Fruit fly (Drosophila melanogaster) whole organism, embryonic: ENCODE results near the gene Pgm1.
A peak's percentile ranks its signal among the peaks of the same experiment; 100 is the strongest.

ENCODE experiments used
- Atf6 ChIP-seq: fragments of 200-800 bp; sonication (Bioruptor generic); IDR thresholded peaks from 2 replicates; pipeline ENCODE4 v1.3.6; 2022; ENCODE audit warnings: missing biosample characterization, missing genetic modification characterization
- B-H2 ChIP-seq: fragments of 200-800 bp; sonication (Bioruptor generic); optimal IDR thresholded peaks from 2 replicates; lab custom pipeline; 2018; ENCODE audit warnings: missing biosample characterization, mild to moderate bottlenecking, missing genetic modification characterization
- BEAF-32 ChIP-seq: fragments of 200-800 bp; sonication (Bioruptor generic); optimal IDR thresholded peaks from 3 replicates; lab custom pipeline; 2017; ENCODE audit warnings: missing biosample characterization, missing genetic modification characterization, mild to moderate bottlenecking, moderate library complexity, missing genetic modification reagents
- CG11696 ChIP-seq: fragments of 200-800 bp; sonication (Bioruptor generic); IDR thresholded peaks from 2 replicates; pipeline ENCODE4 v1.3.6; 2022; ENCODE audit warnings: missing biosample characterization, missing genetic modification characterization
- CG12155 ChIP-seq: fragments of 200-800 bp; sonication (Bioruptor generic); optimal IDR thresholded peaks from 3 replicates; lab custom pipeline; 2016; ENCODE audit warnings: missing biosample characterization, missing genetic modification characterization
- CG13287 ChIP-seq: fragments of 200-800 bp; sonication (Bioruptor generic); IDR thresholded peaks from 2 replicates; pipeline ENCODE4 v1.3.6; 2022; ENCODE audit warnings: missing biosample characterization, missing genetic modification characterization; ENCODE audit not compliant: partially characterized antibody
- CG1602 ChIP-seq: fragments of 200-800 bp; sonication (Bioruptor generic); optimal IDR thresholded peaks from 3 replicates; lab custom pipeline; 2016; ENCODE audit warnings: missing biosample characterization, missing genetic modification characterization
- CG17328 ChIP-seq: fragments of 200-800 bp; sonication (Bioruptor generic); IDR thresholded peaks from 2 replicates; pipeline ENCODE4 v1.3.6; 2022; ENCODE audit warnings: missing biosample characterization, missing genetic modification characterization
- CG1792 ChIP-seq: fragments of 200-800 bp; sonication (Bioruptor generic); optimal IDR thresholded peaks from 2 replicates; lab custom pipeline; 2016; ENCODE audit warnings: missing biosample characterization, missing genetic modification characterization
- CG18476 ChIP-seq: fragments of 200-800 bp; sonication (Bioruptor generic); optimal IDR thresholded peaks from 2 replicates; lab custom pipeline; 2016; ENCODE audit warnings: missing biosample characterization, mild to moderate bottlenecking, missing genetic modification characterization
- CG18619 ChIP-seq: fragments of 200-800 bp; sonication (Bioruptor generic); optimal IDR thresholded peaks from 3 replicates; lab custom pipeline; 2017; ENCODE audit warnings: missing biosample characterization, mild to moderate bottlenecking, missing genetic modification characterization
- CG2129 ChIP-seq: fragments of 200-800 bp; sonication (Bioruptor generic); IDR thresholded peaks from 2 replicates; pipeline ENCODE4 v1.3.6; 2022; ENCODE audit warnings: missing biosample characterization, missing genetic modification characterization; ENCODE audit not compliant: partially characterized antibody
- CG2678 ChIP-seq: fragments of 200-800 bp; sonication (Bioruptor generic); optimal IDR thresholded peaks from 3 replicates; lab custom pipeline; 2019; ENCODE audit warnings: missing biosample characterization, mild to moderate bottlenecking, missing genetic modification characterization, moderate library complexity
- CG2712 ChIP-seq: fragments of 200-800 bp; optimal IDR thresholded peaks from 3 replicates; lab custom pipeline; 2019; ENCODE audit warnings: missing biosample characterization, mild to moderate bottlenecking, missing genetic modification characterization, moderate library complexity
- CG3281 ChIP-seq: fragments of 200-800 bp; sonication (Bioruptor generic); optimal IDR thresholded peaks from 3 replicates; lab custom pipeline; 2017; ENCODE audit warnings: missing biosample characterization, mild to moderate bottlenecking, missing genetic modification characterization
- CG4328 ChIP-seq: fragments of 200-800 bp; sonication (Bioruptor generic); optimal IDR thresholded peaks from 3 replicates; lab custom pipeline; 2017; ENCODE audit warnings: missing biosample characterization, missing genetic modification reagents, missing genetic modification characterization
- CG6654 ChIP-seq: fragments of 200-800 bp; sonication (Bioruptor generic); optimal IDR thresholded peaks from 2 replicates; lab custom pipeline; 2017; ENCODE audit warnings: missing biosample characterization, mild to moderate bottlenecking, missing genetic modification characterization
- CG6683 ChIP-seq: fragments of 200-800 bp; sonication (Bioruptor generic); optimal IDR thresholded peaks from 2 replicates; lab custom pipeline; 2017; ENCODE audit warnings: missing biosample characterization, mild to moderate bottlenecking, missing genetic modification characterization, missing genetic modification reagents
- CG7357 ChIP-seq: fragments of 200-800 bp; sonication (Bioruptor generic); IDR thresholded peaks from 3 replicates; pipeline ENCODE4 v1.3.6; 2022; ENCODE audit warnings: missing biosample characterization, missing genetic modification characterization
- CG8388 ChIP-seq: fragments of 200-800 bp; sonication (Bioruptor generic); optimal IDR thresholded peaks from 2 replicates; lab custom pipeline; 2019; ENCODE audit warnings: missing biosample characterization, mild to moderate bottlenecking, missing genetic modification characterization, moderate library complexity
- Chrac-16 ChIP-seq: fragments of 200-800 bp; sonication (Bioruptor generic); optimal IDR thresholded peaks from 3 replicates; lab custom pipeline; 2016; ENCODE audit warnings: missing biosample characterization, missing genetic modification characterization
- Dbx ChIP-seq: fragments of 200-800 bp; sonication (Bioruptor generic); IDR thresholded peaks from 3 replicates; pipeline ENCODE4 v1.3.6; 2022; ENCODE audit warnings: missing biosample characterization, missing genetic modification characterization
- Dip2 ChIP-seq: fragments of 200-800 bp; sonication (Bioruptor generic); IDR thresholded peaks from 2 replicates; pipeline ENCODE4 v1.3.6; 2022; ENCODE audit warnings: missing biosample characterization, missing genetic modification characterization
- Fer1 ChIP-seq: fragments of 200-800 bp; sonication (Bioruptor generic); optimal IDR thresholded peaks from 2 replicates; lab custom pipeline; 2017; ENCODE audit warnings: missing biosample characterization, mild to moderate bottlenecking, missing genetic modification characterization
- Hand ChIP-seq: fragments of 200-800 bp; sonication (Bioruptor generic); optimal IDR thresholded peaks from 2 replicates; lab custom pipeline; 2017; ENCODE audit warnings: mild to moderate bottlenecking, missing biosample characterization, missing genetic modification reagents, missing genetic modification characterization
- Hr51 ChIP-seq, 2 experiments: fragments of 200-800 bp; sonication (Bioruptor generic); optimal IDR thresholded peaks; 2 replicates in 1 of 2; 3 replicates in 1 of 2; lab custom pipeline; 2016 to 2018; ENCODE audit warnings: missing biosample characterization in 2 of 2, missing genetic modification characterization in 2 of 2, mild to moderate bottlenecking in 1 of 2, moderate library complexity in 1 of 2
- Lhr ChIP-seq: fragments of 200-800 bp; sonication (Bioruptor generic); optimal IDR thresholded peaks from 3 replicates; lab custom pipeline; 2017; ENCODE audit warnings: mild to moderate bottlenecking, missing biosample characterization, missing genetic modification reagents, missing genetic modification characterization
- Lim3 ChIP-seq: fragments of 200-800 bp; sonication (Bioruptor generic); IDR thresholded peaks from 2 replicates; pipeline ENCODE4 v1.3.6; 2022; ENCODE audit warnings: missing biosample characterization, missing genetic modification characterization
- MESR4 ChIP-seq: fragments of 200-800 bp; sonication (Bioruptor generic); optimal IDR thresholded peaks from 2 replicates; lab custom pipeline; 2018; ENCODE audit warnings: missing biosample characterization, mild to moderate bottlenecking, missing genetic modification characterization, moderate library complexity
- Mrtf ChIP-seq: fragments of 200-800 bp; sonication (Bioruptor generic); IDR thresholded peaks from 3 replicates; pipeline ENCODE4 v1.3.6; 2022; ENCODE audit warnings: missing biosample characterization, missing genetic modification characterization
- NC2α ChIP-seq: fragments of 200-800 bp; sonication (Bioruptor generic); optimal IDR thresholded peaks from 2 replicates; lab custom pipeline; 2016; ENCODE audit warnings: missing biosample characterization, missing genetic modification characterization
- Ptx1 ChIP-seq: fragments of 200-800 bp; sonication (Bioruptor generic); IDR thresholded peaks from 2 replicates; pipeline ENCODE4 v1.3.6; 2022; ENCODE audit warnings: missing biosample characterization, missing genetic modification characterization
- Sox102F ChIP-seq: fragments of 200-800 bp; sonication (Bioruptor generic); optimal IDR thresholded peaks from 2 replicates; lab custom pipeline; 2018; ENCODE audit warnings: missing biosample characterization, mild to moderate bottlenecking, missing genetic modification characterization, moderate library complexity
- YL-1 ChIP-seq: fragments of 200-800 bp; sonication (Bioruptor generic); optimal IDR thresholded peaks from 3 replicates; lab custom pipeline; 2017; ENCODE audit warnings: missing biosample characterization, mild to moderate bottlenecking, missing genetic modification characterization
- ap ChIP-seq: fragments of 200-800 bp; sonication (Bioruptor generic); IDR thresholded peaks from 2 replicates; pipeline ENCODE4 v1.3.6; 2022; ENCODE audit warnings: missing biosample characterization, missing genetic modification characterization
- ase ChIP-seq: fragments of 200-800 bp; sonication (Bioruptor generic); IDR thresholded peaks from 3 replicates; pipeline ENCODE4 v1.3.6; 2022; ENCODE audit warnings: missing biosample characterization, missing genetic modification characterization
- crp ChIP-seq, 2 experiments: fragments of 200-800 bp; sonication (Bioruptor generic); optimal IDR thresholded peaks; 2 replicates in 1 of 2; 3 replicates in 1 of 2; lab custom pipeline; 2017; ENCODE audit warnings: missing biosample characterization in 2 of 2, missing genetic modification characterization in 2 of 2, mild to moderate bottlenecking in 1 of 2, moderate library complexity in 1 of 2
- fd96Cb ChIP-seq: fragments of 200-800 bp; sonication (Bioruptor generic); optimal IDR thresholded peaks from 2 replicates; lab custom pipeline; 2018; ENCODE audit warnings: missing biosample characterization, mild to moderate bottlenecking, missing genetic modification characterization, moderate library complexity
- fu2 ChIP-seq: fragments of 200-800 bp; sonication (Bioruptor generic); optimal IDR thresholded peaks from 2 replicates; lab custom pipeline; 2016; ENCODE audit warnings: missing biosample characterization, missing genetic modification characterization
- gsb-n ChIP-seq: fragments of 200-800 bp; sonication (Bioruptor generic); optimal IDR thresholded peaks from 3 replicates; lab custom pipeline; 2018; ENCODE audit warnings: missing biosample characterization, mild to moderate bottlenecking, missing genetic modification characterization
- klu ChIP-seq: fragments of 200-800 bp; sonication (Bioruptor generic); IDR thresholded peaks from 2 replicates; pipeline ENCODE4 v1.3.6; 2022; ENCODE audit warnings: missing biosample characterization, missing genetic modification characterization
- lov ChIP-seq, 2 experiments: fragments of 200-800 bp in 1 of 2; fragments of >200 bp in 1 of 2; sonication (Bioruptor generic) in 1 of 2; IDR thresholded peaks in 1 of 2; optimal IDR thresholded peaks in 1 of 2; 2 replicates in 1 of 2; 3 replicates in 1 of 2; pipeline versions ENCODE4 v1.3.6 to Lab custom; 2017 to 2022; ENCODE audit warnings: missing biosample characterization in 1 of 2, missing genetic modification characterization in 1 of 2
- pan ChIP-seq, 4 experiments: fragments of >200 bp in 3 of 4; fragments of 200-800 bp in 1 of 4; sonication (Bioruptor generic) in 1 of 4; optimal IDR thresholded peaks in 3 of 4; IDR thresholded peaks in 1 of 4; 2 replicates each; pipeline versions ENCODE4 v1.3.6 to Lab custom; 2017 to 2022; ENCODE audit warnings: missing biosample characterization in 2 of 4, missing genetic modification characterization in 2 of 4, mixed read lengths in 1 of 4
- sd ChIP-seq: fragments of 200-800 bp; sonication (Bioruptor generic); optimal IDR thresholded peaks from 3 replicates; lab custom pipeline; 2018; ENCODE audit warnings: missing biosample characterization, mild to moderate bottlenecking, missing genetic modification characterization, moderate library complexity
- usp ChIP-seq: fragments of >200 bp; optimal IDR thresholded peaks from 2 replicates; lab custom pipeline; 2017; ENCODE audit warnings: missing biosample characterization, missing genetic modification characterization
- wdn ChIP-seq: fragments of 200-800 bp; sonication (Bioruptor generic); IDR thresholded peaks from 2 replicates; pipeline ENCODE4 v1.3.6; 2022; ENCODE audit warnings: missing biosample characterization, missing genetic modification characterization
- z ChIP-seq: fragments of 200-800 bp; sonication (Bioruptor generic); IDR thresholded peaks from 3 replicates; pipeline ENCODE4 v1.3.6; 2022; ENCODE audit warnings: missing biosample characterization, missing genetic modification characterization

The Pgm1 gene

dm6 chr3L:16113607-16114337 is 14.6 kb downstream of the Pgm1 start (continued):
- peak; percentile 73 for TF ChIP-seq CG8388 (GFP tag; lab: Kevin White, UChicago)
- peak; percentile 55; the same call in 1 of the 2 replicates for TF ChIP-seq klu
- TF ChIP-seq crp (GFP tag; optimal IDR thresholded peaks at IDR 0.05; lab: Kevin White, UChicago) = peak in 1 of 2 experiments; percentile 32
- peak; percentile 74 for TF ChIP-seq CG1602 (GFP tag; lab: Kevin White, UChicago)
- peak; percentile 82 for TF ChIP-seq CG17328 (GFP tag; lab: Robert Waterston, UW)
- TF ChIP-seq Dbx (GFP tag; lab: Robert Waterston, UW) = peak; percentile 89
- no peak for TF ChIP-seq wdn
- TF ChIP-seq NC2α (GFP tag; lab: Kevin White, UChicago) = peak; percentile 37
- TF ChIP-seq Mrtf (GFP tag; lab: Robert Waterston, UW) = peak; percentile 61; the same call in 1 of the 3 replicates
- TF ChIP-seq CG6683 = peak; percentile 76
- TF ChIP-seq Atf6 (GFP tag; lab: Robert Waterston, UW) = peak; percentile 85
- no peak for TF ChIP-seq sd (tag; lab: Kevin White, UChicago)
- peak; percentile 83 for TF ChIP-seq B-H2 (GFP tag; lab: Kevin White, UChicago)
- no peak for TF ChIP-seq CG6654 (GFP tag; lab: Kevin White, UChicago)
- peak; percentile 86 for TF ChIP-seq CG1792
- peak; percentile 82 for TF ChIP-seq CG18619 (GFP tag; lab: Kevin White, UChicago)
- TF ChIP-seq Sox102F (GFP tag; lab: Kevin White, UChicago) = no peak
- TF ChIP-seq fu2 (GFP tag; lab: Kevin White, UChicago) = peak; percentile 82
- TF ChIP-seq gsb-n (tag; lab: Kevin White, UChicago) = no peak
- TF ChIP-seq ap (GFP tag; lab: Robert Waterston, UW) = peak; percentile 57
- TF ChIP-seq CG2712 (tag; lab: Kevin White, UChicago) = peak; percentile 84
- TF ChIP-seq fd96Cb (tag; lab: Kevin White, UChicago) = peak; percentile 69
- peak; percentile 87 for TF ChIP-seq BEAF-32 (GFP tag; lab: Kevin White, UChicago)
- peak; percentile 61 for TF ChIP-seq Lhr (GFP tag; lab: Kevin White, UChicago)
- TF ChIP-seq CG2129 = peak; percentile 38; the same call in 1 of the 2 replicates
- TF ChIP-seq CG12155 (GFP tag; lab: Kevin White, UChicago) = peak; percentile 80
- peak; percentile 87 for TF ChIP-seq CG3281 (GFP tag; lab: Kevin White, UChicago)
- TF ChIP-seq CG18476 (GFP tag; lab: Kevin White, UChicago) = peak; percentile 72
- peak; percentile 89 for TF ChIP-seq CG4328 (GFP tag; lab: Kevin White, UChicago)
- TF ChIP-seq lov (optimal IDR thresholded peaks at IDR 0.05; lab: Kevin White, UChicago) = no peak
- TF ChIP-seq lov (GFP tag; IDR thresholded peaks at IDR 0.05; lab: Robert Waterston, UW) = 0 out of 3 replicates have a peak, but pooled peaks have one; percentile 53
- peak; percentile 79 for TF ChIP-seq Ptx1
- TF ChIP-seq Chrac-16 (GFP tag; lab: Kevin White, UChicago) = peak; percentile 83
- 0 out of 3 replicates have a peak, but pooled peaks have one; percentile 52 for TF ChIP-seq z (GFP tag; lab: Robert Waterston, UW)
- TF ChIP-seq usp (GFP tag; lab: Kevin White, UChicago) = no peak
- peak in 1 of 2 experiments; percentile 76 for TF ChIP-seq Hr51 (GFP tag; optimal IDR thresholded peaks at IDR 0.05; lab: Kevin White, UChicago)
- peak; percentile 56 for TF ChIP-seq CG11696 (GFP tag; lab: Robert Waterston, UW)
- peak; percentile 92 for TF ChIP-seq Fer1 (GFP tag; lab: Kevin White, UChicago)
- TF ChIP-seq pan (optimal IDR thresholded peaks at IDR 0.05; lab: Kevin White, UChicago) = no peak
- TF ChIP-seq pan (GFP tag; optimal IDR thresholded peaks at IDR 0.05 in 1 of 2, IDR thresholded peaks at IDR 0.05 in 1 of 2) = peak in 1 of 2 experiments; percentile 81
- peak; percentile 78 for TF ChIP-seq Hand (GFP tag; lab: Kevin White, UChicago)
- peak; percentile 73 for TF ChIP-seq MESR4
- peak; percentile 19; the same call in 1 of the 3 replicates for TF ChIP-seq CG7357 (GFP tag; lab: Robert Waterston, UW)
- peak; percentile 79 for TF ChIP-seq CG13287 (GFP tag; lab: Robert Waterston, UW)
- TF ChIP-seq Dip2 (GFP tag; lab: Robert Waterston, UW) = no peak
- no peak for TF ChIP-seq Lim3 (GFP tag; lab: Robert Waterston, UW)
- TF ChIP-seq YL-1 = peak; percentile 99
- peak; percentile 59; the same call in 2 of the 3 replicates for TF ChIP-seq ase (GFP tag; lab: Robert Waterston, UW)
- no peak for TF ChIP-seq CG2678
